Fruit fly (Drosophila melanogaster) whole organism: Measurements from ENCODE around the gene BobA.

Experiments
- CG8478 ChIP-seq: fragments of >200 bp; optimal IDR thresholded peaks from 2 replicates; lab custom pipeline; 2018; ENCODE audit warnings: inconsistent platforms
- pan ChIP-seq: fragments of >200 bp; optimal IDR thresholded peaks from 2 replicates; lab custom pipeline; 2017
- usp ChIP-seq: fragments of >200 bp; optimal IDR thresholded peaks from 2 replicates; lab custom pipeline; 2017; ENCODE audit warnings: missing biosample characterization, missing genetic modification characterization, mixed read lengths

dm6 chr3L:14957033-14957328 is 11.1 kb upstream of the BobA start:
- no peak for TF ChIP-seq CG8478 (lab: Kevin White, UChicago)
- no peak for TF ChIP-seq usp (GFP tag; lab: Kevin White, UChicago)
- no peak for TF ChIP-seq pan
